Fruit fly (Drosophila melanogaster): ENCODE data around the gene CG17186.
A peak's percentile ranks its signal among the peaks of the same experiment; 100 is the strongest.

CG17186 gene

dm6 chr3R:19863979-19864775 lies 13.1 kb downstream of the CG17186 start, which contains the start of the genes CG4572 and CG4686 (continued):
- TF ChIP-seq caup (GFP tag; optimal IDR thresholded peaks at IDR 0.05; ENCODE audit: severe bottlenecking) (peak; percentile 51), zfh2 (GFP tag; optimal IDR thresholded peaks at IDR 0.05) (peak; percentile 82), MTF-1 (GFP tag; optimal IDR thresholded peaks at IDR 0.05; ENCODE audit: borderline replicate concordance) (no peak), CG12391 (tag; optimal IDR thresholded peaks at IDR 0.05) (peak; percentile 82), onecut (GFP tag; IDR thresholded peaks at IDR 0.05) (no peak), CG33557 (GFP tag; optimal IDR thresholded peaks at IDR 0.05) (peak; percentile 62), CTCF (GFP tag; optimal IDR thresholded peaks at IDR 0.05) (peak; percentile 11), CG10543 (GFP tag; optimal IDR thresholded peaks at IDR 0.05) (peak; percentile 83), CG11695 (GFP tag; IDR thresholded peaks at IDR 0.05) (peak; percentile 87; the same call in 2 of the 3 replicates), CG17568 (GFP tag; optimal IDR thresholded peaks at IDR 0.05) (no peak), jing (GFP tag; optimal IDR thresholded peaks at IDR 0.05) (peak; percentile 23), CG18619 (GFP tag; optimal IDR thresholded peaks at IDR 0.05) (peak; percentile 68), CG9437 (GFP tag; optimal IDR thresholded peaks at IDR 0.05) (peak; percentile 74), CG8281 (tag; optimal IDR thresholded peaks at IDR 0.05) (peak; percentile 63), D19A (tag; optimal IDR thresholded peaks at IDR 0.05) (peak; percentile 62), CG11696 (GFP tag; IDR thresholded peaks at IDR 0.05) (no peak; the same call in none of the 2 replicates), Hr51 (GFP tag; optimal IDR thresholded peaks at IDR 0.05) (peak; percentile 57 to 77), zen (tag; optimal IDR thresholded peaks at IDR 0.05) (peak; percentile 72), CG15514 (GFP tag; optimal IDR thresholded peaks at IDR 0.05) (peak; percentile 91), CG1024 (GFP tag; IDR thresholded peaks at IDR 0.05) (no peak; the same call in 1 of the 2 replicates), Ada2b (GFP tag; IDR thresholded peaks at IDR 0.05) (peak; percentile 68), CG2120 (GFP tag; optimal IDR thresholded peaks at IDR 0.05) (peak; percentile 91), Optix (GFP tag; IDR thresholded peaks at IDR 0.05) (no peak), dpn (GFP tag; optimal IDR thresholded peaks at IDR 0.05) (peak; percentile 78 to 80), MESR4 (GFP tag; optimal IDR thresholded peaks at IDR 0.05) (no peak), CG4707 (GFP tag; optimal IDR thresholded peaks at IDR 0.05) (peak; percentile 38), lola (GFP tag; optimal IDR thresholded peaks at IDR 0.05) (peak in 1 of 3 experiments; percentile 62), Bdp1 (GFP tag; optimal IDR thresholded peaks at IDR 0.05) (peak; percentile 48), Nf-YA (GFP tag; IDR thresholded peaks at IDR 0.05) (no peak), Poxn (GFP tag; IDR thresholded peaks at IDR 0.05) (no peak), bab2 (GFP tag; optimal IDR thresholded peaks at IDR 0.05) (peak; percentile 94), Oaz (GFP tag; IDR thresholded peaks at IDR 0.05) (peak; percentile 35; the same call in 1 of the 2 replicates), sim (GFP tag; IDR thresholded peaks at IDR 0.05) (peak; percentile 17; the same call in 1 of the 2 replicates), emc (GFP tag; optimal IDR thresholded peaks at IDR 0.05) (peak; percentile 37), CG15696 (tag; optimal IDR thresholded peaks at IDR 0.05) (peak; percentile 87), Sry-β (GFP tag; optimal IDR thresholded peaks at IDR 0.05) (peak; percentile 84), Meics (GFP tag; optimal IDR thresholded peaks at IDR 0.05) (peak; percentile 81), CG16813 (GFP tag; IDR thresholded peaks at IDR 0.05; ENCODE audit: partially characterized antibody) (no peak), nmo (GFP tag; optimal IDR thresholded peaks at IDR 0.05) (peak; percentile 83), kah (GFP tag; optimal IDR thresholded peaks at IDR 0.05) (peak; percentile 48), CG43689 (GFP tag; IDR thresholded peaks at IDR 0.05) (peak; percentile 16; the same call in 1 of the 2 replicates), CG33213 (GFP tag; optimal IDR thresholded peaks at IDR 0.05) (peak; percentile 69), Gug (GFP tag; IDR thresholded peaks at IDR 0.05) (peak; percentile 83; the same call in 3 of the 4 replicates), CG13775 (GFP tag; optimal IDR thresholded peaks at IDR 0.05) (peak; percentile 74), zfh1 (GFP tag; IDR thresholded peaks at IDR 0.05) (no peak; the same call in 1 of the 3 replicates), Nf-YB (GFP tag; optimal IDR thresholded peaks at IDR 0.05) (peak; percentile 28), CG4328 (GFP tag; optimal IDR thresholded peaks at IDR 0.05) (peak; percentile 68), dati (GFP tag; IDR thresholded peaks at IDR 0.05) (peak; percentile 15; the same call in 1 of the 2 replicates)

Data from whole organism, embryonic.